Fruit fly (Drosophila melanogaster) whole organism, prepupa: Measurements from ENCODE around the gene CG34328.

Source experiments
- CG10669 ChIP-seq: fragments of 200-800 bp; sonication (Bioruptor generic); optimal IDR thresholded peaks from 3 replicates; lab custom pipeline; 2018; ENCODE audit warnings: missing biosample characterization, mild to moderate bottlenecking, missing genetic modification characterization, moderate library complexity
- CG11294 ChIP-seq: fragments of 200-800 bp; sonication (Bioruptor generic); IDR thresholded peaks from 2 replicates; pipeline ENCODE4 v1.3.6; 2022; ENCODE audit warnings: missing biosample characterization, missing genetic modification characterization
- CG1621 ChIP-seq: fragments of 200-800 bp; sonication (Bioruptor generic); optimal IDR thresholded peaks from 3 replicates; lab custom pipeline; 2018; ENCODE audit warnings: missing biosample characterization, mild to moderate bottlenecking, missing genetic modification characterization
- CG34406 ChIP-seq: fragments of 200-800 bp; sonication (Bioruptor generic); optimal IDR thresholded peaks from 3 replicates; lab custom pipeline; 2016; ENCODE audit warnings: missing biosample characterization, missing genetic modification characterization
- CG3919 ChIP-seq: fragments of 200-800 bp; sonication (Bioruptor generic); optimal IDR thresholded peaks from 3 replicates; lab custom pipeline; 2016; ENCODE audit warnings: missing biosample characterization, missing genetic modification characterization
- CG4318 ChIP-seq: fragments of 200-800 bp; sonication (Bioruptor generic); optimal IDR thresholded peaks from 3 replicates; lab custom pipeline; 2017; ENCODE audit warnings: missing biosample characterization, mild to moderate bottlenecking, missing genetic modification characterization
- CG6792 ChIP-seq: fragments of 200-800 bp; sonication (Bioruptor generic); optimal IDR thresholded peaks from 3 replicates; lab custom pipeline; 2016; ENCODE audit warnings: missing biosample characterization, missing genetic modification characterization
- Eip93F ChIP-seq: fragments of 200-800 bp; sonication (Bioruptor generic); optimal IDR thresholded peaks from 2 replicates; lab custom pipeline; 2016; ENCODE audit warnings: missing biosample characterization, mild to moderate bottlenecking, missing genetic modification characterization
- Ets21C ChIP-seq: fragments of 200-800 bp; sonication (Bioruptor generic); optimal IDR thresholded peaks from 3 replicates; lab custom pipeline; 2016; ENCODE audit warnings: missing biosample characterization, missing genetic modification characterization
- Gug ChIP-seq: fragments of 200-800 bp; sonication (Bioruptor generic); IDR thresholded peaks from 2 replicates; pipeline ENCODE4 v1.3.6; 2022; ENCODE audit warnings: missing biosample characterization, missing genetic modification characterization
- OdsH ChIP-seq: fragments of 200-800 bp; sonication (Bioruptor generic); optimal IDR thresholded peaks from 3 replicates; lab custom pipeline; 2016; ENCODE audit warnings: missing biosample characterization, missing genetic modification characterization
- esn ChIP-seq: fragments of 200-800 bp; sonication (Bioruptor generic); optimal IDR thresholded peaks from 2 replicates; lab custom pipeline; 2016; ENCODE audit warnings: missing biosample characterization, mild to moderate bottlenecking, missing genetic modification characterization, moderate library complexity
- topi ChIP-seq: fragments of 200-800 bp; sonication (Bioruptor generic); optimal IDR thresholded peaks from 3 replicates; lab custom pipeline; 2016; ENCODE audit warnings: missing biosample characterization, missing genetic modification characterization

DNA sequence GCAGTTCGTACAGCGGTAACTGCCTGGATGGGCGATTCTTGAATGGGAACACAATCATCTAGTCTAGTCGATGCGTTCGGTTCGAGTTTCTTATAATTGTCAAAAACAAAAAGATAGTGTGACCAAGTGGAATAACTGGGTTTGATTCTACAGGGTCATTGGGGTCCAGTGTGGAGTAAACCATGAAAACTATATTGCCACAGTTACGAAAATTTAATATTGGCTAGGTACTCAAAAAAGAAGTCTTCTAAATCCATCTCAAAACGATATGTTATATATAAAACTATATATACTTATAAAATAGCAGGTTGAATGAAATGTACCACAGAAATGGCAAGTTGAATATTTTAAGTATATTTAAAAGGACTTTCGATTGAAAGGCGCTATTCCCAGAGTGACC is at the start of gene CG34328:
- no peak for TF ChIP-seq CG1621
- TF ChIP-seq CG10669 = no peak
- no peak for TF ChIP-seq CG34406 (GFP tag; lab: Kevin White, UChicago)
- TF ChIP-seq CG3919 (GFP tag; lab: Kevin White, UChicago) = no peak
- no peak for TF ChIP-seq Gug (GFP tag; lab: Robert Waterston, UW)
- TF ChIP-seq OdsH (GFP tag; lab: Kevin White, UChicago) = no peak
- no peak for TF ChIP-seq CG6792
- no peak for TF ChIP-seq esn (GFP tag; lab: Kevin White, UChicago)
- TF ChIP-seq Ets21C (GFP tag; lab: Kevin White, UChicago) = no peak
- no peak for TF ChIP-seq topi (GFP tag; lab: Kevin White, UChicago)
- no peak for TF ChIP-seq CG11294 (GFP tag; lab: Robert Waterston, UW)
- no peak for TF ChIP-seq CG4318 (GFP tag; lab: Kevin White, UChicago)
- TF ChIP-seq Eip93F (GFP tag; lab: Kevin White, UChicago) = no peak
